Fruit fly (Drosophila melanogaster) whole organism, wandering third instar larva: ENCODE data around the gene CG11248.

Source experiments
- Abd-B ChIP-seq: fragments of >200 bp; optimal IDR thresholded peaks from 2 replicates; lab custom pipeline; 2017; ENCODE audit warnings: missing biosample characterization, missing genetic modification characterization
- CG32264 ChIP-seq: fragments of 200-800 bp; sonication (Bioruptor generic); optimal IDR thresholded peaks from 2 replicates; lab custom pipeline; 2016; ENCODE audit warnings: missing biosample characterization, missing genetic modification characterization
- CG9705 ChIP-seq: fragments of 200-800 bp; sonication (Bioruptor generic); optimal IDR thresholded peaks from 2 replicates; lab custom pipeline; 2018; ENCODE audit warnings: missing biosample characterization, mild to moderate bottlenecking, missing genetic modification characterization
- CrebA ChIP-seq: fragments of 200-800 bp; sonication (Bioruptor generic); optimal IDR thresholded peaks from 2 replicates; lab custom pipeline; 2016; ENCODE audit warnings: missing biosample characterization, mild to moderate bottlenecking, missing genetic modification characterization, borderline replicate concordance
- Dfd ChIP-seq: fragments of >200 bp; optimal IDR thresholded peaks from 2 replicates; lab custom pipeline; 2017; ENCODE audit warnings: missing biosample characterization, missing genetic modification characterization
- Dif ChIP-seq: fragments of 200-275, 200-300 bp; sonication (Bioruptor generic); optimal IDR thresholded peaks from 2 replicates; lab custom pipeline; 2018; ENCODE audit warnings: missing biosample characterization, missing genetic modification characterization; ENCODE audit not compliant: partially characterized antibody
- GATAd ChIP-seq: sonication (Bioruptor generic); optimal IDR thresholded peaks from 2 replicates; lab custom pipeline; 2016; ENCODE audit warnings: missing biosample characterization, missing genetic modification characterization
- Hnf4 ChIP-seq: fragments of 200-800 bp; sonication (Bioruptor generic); optimal IDR thresholded peaks from 2 replicates; lab custom pipeline; 2016; ENCODE audit warnings: missing biosample characterization, mild to moderate bottlenecking, missing genetic modification characterization
- Jra ChIP-seq: sonication (Bioruptor generic); optimal IDR thresholded peaks from 2 replicates; lab custom pipeline; 2016; ENCODE audit warnings: missing biosample characterization, missing genetic modification characterization
- Mio ChIP-seq: sonication (Bioruptor generic); optimal IDR thresholded peaks from 2 replicates; lab custom pipeline; 2016; ENCODE audit warnings: missing biosample characterization, missing genetic modification characterization
- Myc ChIP-seq: fragments of >200 bp; optimal IDR thresholded peaks from 2 replicates; lab custom pipeline; 2017
- N ChIP-seq: fragments of >200 bp; optimal IDR thresholded peaks from 2 replicates; lab custom pipeline; 2018; ENCODE audit warnings: missing biosample characterization, missing external identifiers, missing genetic modification characterization
- Rel ChIP-seq, 2 experiments: fragments of 200-800 bp; sonication (Bioruptor generic) in 1 of 2; optimal IDR thresholded peaks; 2 replicates in 1 of 2; 3 replicates in 1 of 2; lab custom pipeline; 2016 to 2019; ENCODE audit warnings: mild to moderate bottlenecking in 2 of 2, missing biosample characterization in 2 of 2, missing genetic modification characterization in 2 of 2, moderate library complexity in 1 of 2
- Sp1 ChIP-seq: fragments of 200-800 bp; sonication (Bioruptor generic); optimal IDR thresholded peaks from 3 replicates; lab custom pipeline; 2019; ENCODE audit warnings: missing biosample characterization, mild to moderate bottlenecking, missing genetic modification characterization, moderate library complexity
- Vsx2 ChIP-seq: fragments of 200-300, 225-300 bp; sonication (Bioruptor generic); optimal IDR thresholded peaks from 2 replicates; lab custom pipeline; 2018; ENCODE audit warnings: missing biosample characterization, missing genetic modification characterization; ENCODE audit not compliant: partially characterized antibody
- br ChIP-seq: fragments of 200-800 bp; sonication (Bioruptor generic); optimal IDR thresholded peaks from 2 replicates; lab custom pipeline; 2016; ENCODE audit warnings: missing biosample characterization, missing genetic modification characterization
- brk ChIP-seq: fragments of 200-800 bp; sonication (Bioruptor generic); optimal IDR thresholded peaks from 2 replicates; lab custom pipeline; 2016; ENCODE audit warnings: missing biosample characterization, mild to moderate bottlenecking, missing genetic modification characterization
- dl ChIP-seq, 2 experiments: fragments of 175-275, 200-275 bp in 1 of 2; fragments of 200-275 bp in 1 of 2; sonication (Bioruptor generic); optimal IDR thresholded peaks; lab custom pipeline; 2018; ENCODE audit warnings: mild to moderate bottlenecking in 2 of 2, missing biosample characterization in 2 of 2, missing genetic modification characterization in 2 of 2, moderate library complexity in 2 of 2; ENCODE audit not compliant: partially characterized antibody in 2 of 2, insufficient read depth in 1 of 2
- dmrt93B ChIP-seq: fragments of 200-800 bp; sonication (Bioruptor generic); optimal IDR thresholded peaks from 2 replicates; lab custom pipeline; 2018; ENCODE audit warnings: missing biosample characterization, mild to moderate bottlenecking, missing genetic modification characterization
- dsf ChIP-seq: sonication (Bioruptor generic); optimal IDR thresholded peaks from 2 replicates; lab custom pipeline; 2016; ENCODE audit warnings: missing biosample characterization, missing genetic modification characterization, borderline replicate concordance
- ey ChIP-seq: fragments of 200-800 bp; sonication (Bioruptor generic); optimal IDR thresholded peaks from 2 replicates; lab custom pipeline; 2016; ENCODE audit warnings: missing biosample characterization, missing genetic modification characterization
- foxo ChIP-seq, 2 experiments: fragments of 200-800 bp; sonication (Bioruptor generic); optimal IDR thresholded peaks; 2 replicates in 1 of 2; 3 replicates in 1 of 2; lab custom pipeline; 2016 to 2017; ENCODE audit warnings: missing biosample characterization in 2 of 2, missing genetic modification characterization in 2 of 2
- fru ChIP-seq: fragments of 200-800 bp; sonication (Bioruptor generic); optimal IDR thresholded peaks from 3 replicates; lab custom pipeline; 2016; ENCODE audit warnings: missing biosample characterization, mild to moderate bottlenecking, missing genetic modification characterization
- h ChIP-seq: fragments of 200-800 bp; sonication (Bioruptor generic); optimal IDR thresholded peaks from 3 replicates; lab custom pipeline; 2016; ENCODE audit warnings: missing biosample characterization, mild to moderate bottlenecking, missing genetic modification characterization
- jim ChIP-seq: fragments of 175-275, 200-325 bp; sonication (Bioruptor generic); optimal IDR thresholded peaks from 2 replicates; lab custom pipeline; 2016; ENCODE audit warnings: missing biosample characterization, mild to moderate bottlenecking, missing genetic modification characterization
- lola ChIP-seq: fragments of >200 bp; optimal IDR thresholded peaks from 2 replicates; lab custom pipeline; 2017; ENCODE audit warnings: missing biosample characterization, missing genetic modification characterization
- pan ChIP-seq: fragments of >200 bp; optimal IDR thresholded peaks from 2 replicates; lab custom pipeline; 2017
- psq ChIP-seq: fragments of 200-800 bp; sonication (Bioruptor generic); optimal IDR thresholded peaks from 3 replicates; lab custom pipeline; 2017; ENCODE audit warnings: missing biosample characterization, mild to moderate bottlenecking, missing genetic modification characterization, moderate library complexity
- rgr ChIP-seq: fragments of 200-800 bp; sonication (Bioruptor generic); optimal IDR thresholded peaks from 3 replicates; lab custom pipeline; 2016; ENCODE audit warnings: missing biosample characterization, mild to moderate bottlenecking, missing genetic modification characterization
- sage ChIP-seq: fragments of 200-800 bp; sonication (Bioruptor generic); optimal IDR thresholded peaks from 2 replicates; lab custom pipeline; 2016; ENCODE audit warnings: missing biosample characterization, mild to moderate bottlenecking, missing genetic modification characterization
- tai ChIP-seq: sonication (Bioruptor generic); optimal IDR thresholded peaks from 2 replicates; lab custom pipeline; 2016; ENCODE audit warnings: missing biosample characterization, missing genetic modification characterization
- usp ChIP-seq: fragments of >200 bp; optimal IDR thresholded peaks from 2 replicates; lab custom pipeline; 2017; ENCODE audit warnings: missing biosample characterization, missing genetic modification characterization
- woc ChIP-seq: sonication (Bioruptor generic); optimal IDR thresholded peaks from 2 replicates; lab custom pipeline; 2016; ENCODE audit warnings: missing biosample characterization, mild to moderate bottlenecking, missing genetic modification characterization

The CG11248 gene

dm6 chr3L:21709785-21710591 is 30.1 kb downstream of the CG11248 start (continued):
- peak; percentile 68 for TF ChIP-seq rgr (GFP tag; lab: Kevin White, UChicago)
- TF ChIP-seq lola (GFP tag; lab: Kevin White, UChicago): no peak
- no peak for TF ChIP-seq Dfd (GFP tag; lab: Kevin White, UChicago)

DNA sequence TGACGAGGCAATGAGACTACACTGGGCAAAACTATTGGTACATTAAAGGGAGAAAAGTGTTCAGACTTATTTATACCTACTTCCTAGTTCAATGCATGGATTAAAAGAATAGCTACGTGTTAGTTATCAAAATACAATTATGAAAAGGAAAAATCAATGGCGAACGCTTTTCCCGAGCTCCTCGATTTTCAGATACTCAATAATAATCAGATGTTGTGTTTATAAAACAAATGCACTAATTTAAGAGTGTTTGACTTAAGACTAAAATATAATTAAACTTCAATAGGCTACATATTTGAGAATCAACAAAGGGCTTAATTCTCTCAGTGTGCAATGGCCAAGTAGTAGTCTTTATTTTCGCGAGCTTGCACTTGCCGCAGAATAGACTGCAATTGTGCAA is 36.1 kb downstream of the CG11248 start:
- TF ChIP-seq lola (GFP tag; lab: Kevin White, UChicago): no peak
- no peak for TF ChIP-seq Jra (GFP tag; lab: Kevin White, UChicago)

DNA sequence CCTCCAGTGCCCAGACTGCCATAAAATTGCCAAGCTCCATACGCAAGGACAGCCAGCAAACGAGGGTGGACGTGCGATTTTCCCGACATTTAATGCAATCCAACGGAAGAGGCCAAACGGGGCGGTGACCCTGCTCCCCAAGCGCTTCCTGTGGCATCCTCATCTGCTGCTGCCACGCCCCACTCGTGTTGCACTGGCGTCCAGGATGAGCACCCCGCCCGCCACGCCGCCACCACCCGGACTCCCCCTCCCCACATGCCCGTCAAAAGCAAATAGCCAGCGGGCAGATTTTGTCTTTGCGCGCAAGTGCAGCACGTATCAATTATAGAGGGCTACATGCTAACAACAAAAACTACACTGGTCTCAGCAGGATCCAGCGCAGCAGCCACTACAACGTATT is 38.4 kb downstream of the CG11248 start:
- TF ChIP-seq Dfd (GFP tag; lab: Kevin White, UChicago): peak; percentile 95
- TF ChIP-seq Rel (GFP tag; optimal IDR thresholded peaks at IDR 0.05; lab: Kevin White, UChicago): no peak
- TF ChIP-seq Rel (tag; optimal IDR thresholded peaks at IDR 0.05; lab: Kevin White, UChicago): no peak

dm6 chr3L:21720869-21721268 is 41.0 kb downstream of the CG11248 start:
- TF ChIP-seq jim (GFP tag; lab: Kevin White, UChicago): no peak
- no peak for TF ChIP-seq Abd-B
- peak; percentile 6 for TF ChIP-seq fru (GFP tag; lab: Kevin White, UChicago)
- TF ChIP-seq foxo (GFP tag; optimal IDR thresholded peaks at IDR 0.05; lab: Kevin White, UChicago): peak in 1 of 2 experiments; percentile 9
- no peak for TF ChIP-seq sage
- no peak for TF ChIP-seq usp
- peak; percentile 16 for TF ChIP-seq h (GFP tag; lab: Kevin White, UChicago)
- TF ChIP-seq tai: no peak
- TF ChIP-seq GATAd (GFP tag; lab: Kevin White, UChicago): no peak
- TF ChIP-seq, all 38 proteins: peak for 3

- no peak for TF ChIP-seq Vsx2 (GFP tag; lab: Kevin White, UChicago)
- TF ChIP-seq, all 38 proteins: peak for 0
Observed at dm6 chr3L:21727013-21727727, 47.3 kb downstream of the CG11248 start.

DNA sequence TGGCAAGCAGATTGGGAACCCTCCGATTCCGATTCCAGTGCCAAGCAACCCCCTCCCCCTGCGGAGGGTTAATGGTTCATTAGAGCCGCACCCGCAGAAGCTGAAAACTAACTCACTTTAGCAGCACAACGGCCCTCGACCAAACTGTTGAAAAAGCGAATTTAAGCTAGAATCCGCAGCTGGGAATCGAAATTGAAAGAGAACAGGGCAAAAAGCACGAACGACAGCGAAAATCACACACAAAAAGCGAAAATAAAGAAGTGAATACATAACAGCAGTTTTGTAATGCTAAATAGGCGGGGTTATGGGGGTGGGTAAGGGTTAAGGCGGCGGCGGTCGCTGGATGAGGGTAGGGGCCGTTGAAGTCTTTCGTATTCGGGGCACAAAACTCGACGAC is 47.9 kb downstream of the CG11248 start:
- no peak for TF ChIP-seq woc (GFP tag; lab: Kevin White, UChicago)
- TF ChIP-seq CG32264 (GFP tag; lab: Kevin White, UChicago): no peak
- no peak for TF ChIP-seq Mio
- TF ChIP-seq Abd-B: no peak
- no peak for TF ChIP-seq jim (GFP tag; lab: Kevin White, UChicago)
- no peak for TF ChIP-seq fru (GFP tag; lab: Kevin White, UChicago)
- no peak for TF ChIP-seq psq (GFP tag; lab: Kevin White, UChicago)
- no peak for TF ChIP-seq br (GFP tag; lab: Kevin White, UChicago)
- TF ChIP-seq dl (GFP tag; optimal IDR thresholded peaks at IDR 0.05; lab: Kevin White, UChicago; ENCODE audit: insufficient read depth in 1 of 2, partially characterized antibody in 2 of 2): no peak

dm6 chr3L:21728616-21729047 is 48.8 kb downstream of the CG11248 start, which contains the start of the genes CG11247 and Polr2H:
TSS of gene CG11247 (minus strand) at chr3L:21728806.
TSS of gene Polr2H (plus strand) at chr3L:21728932.
- TF ChIP-seq Dfd (GFP tag; lab: Kevin White, UChicago) (no peak), CG9705 (GFP tag; lab: Kevin White, UChicago) (peak; percentile 75), fru (GFP tag; lab: Kevin White, UChicago) (peak; percentile 86), psq (GFP tag; lab: Kevin White, UChicago) (peak; percentile 80), Rel (GFP tag; optimal IDR thresholded peaks at IDR 0.05; lab: Kevin White, UChicago) (no peak), Rel (tag; optimal IDR thresholded peaks at IDR 0.05; lab: Kevin White, UChicago) (peak; percentile 86), h (GFP tag; lab: Kevin White, UChicago) (peak; percentile 90), dsf (GFP tag; lab: Kevin White, UChicago) (peak; percentile 60), sage (peak; percentile 38), Hnf4 (GFP tag; lab: Kevin White, UChicago) (peak; percentile 93), jim (GFP tag; lab: Kevin White, UChicago) (peak; percentile 27), dl (GFP tag; optimal IDR thresholded peaks at IDR 0.05; lab: Kevin White, UChicago; ENCODE audit: insufficient read depth in 1 of 2, partially characterized antibody in 2 of 2) (no peak), rgr (GFP tag; lab: Kevin White, UChicago) (peak; percentile 90), Sp1 (GFP tag; lab: Kevin White, UChicago) (peak; percentile 74), GATAd (GFP tag; lab: Kevin White, UChicago) (peak; percentile 69), lola (GFP tag; lab: Kevin White, UChicago) (no peak), Myc (peak; percentile 56), pan (lab: Kevin White, UChicago) (no peak), ey (GFP tag; lab: Kevin White, UChicago) (peak; percentile 91), Dif (no peak), N (no peak), dmrt93B (GFP tag; lab: Kevin White, UChicago) (peak; percentile 85), usp (no peak), CrebA (GFP tag; lab: Kevin White, UChicago) (no peak), brk (GFP tag; lab: Kevin White, UChicago) (peak; percentile 77)
